Fruit fly (Drosophila melanogaster): Measurements from ENCODE around the gene Sdic3.

Sdic3 gene

DNA sequence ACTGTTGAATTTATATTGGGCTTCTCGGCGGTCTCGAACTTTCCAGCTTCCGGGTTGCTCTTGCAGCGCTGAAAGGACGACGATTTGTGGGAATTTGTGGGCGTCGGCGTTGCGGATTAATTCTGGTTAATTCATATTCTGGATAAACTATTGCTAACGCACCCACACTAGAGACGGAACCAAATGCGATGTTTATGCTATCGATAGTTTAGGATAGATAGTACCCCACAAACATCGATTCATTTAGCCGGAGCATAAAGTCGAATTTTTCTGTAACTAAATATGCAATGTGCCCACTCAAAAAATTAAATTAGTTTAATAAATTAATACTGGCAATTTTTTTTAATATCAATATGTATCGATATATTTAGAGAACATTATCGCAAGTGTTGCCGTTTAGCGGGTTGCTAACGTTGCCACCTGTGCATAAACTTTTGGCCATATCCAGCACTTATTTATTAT, 34.3 kb downstream of the Sdic3 start, which contains the start of gene Rab35 (continued):
- TF ChIP-seq Rfx (GFP tag; IDR thresholded peaks at IDR 0.05) = peak; percentile 41
- TF ChIP-seq gro (GFP tag; optimal IDR thresholded peaks at IDR 0.05) = no peak
- no peak for TF ChIP-seq br (optimal IDR thresholded peaks at IDR 0.05)
- TF ChIP-seq CG16863 (GFP tag; optimal IDR thresholded peaks at IDR 0.05) = no peak
- no peak for TF ChIP-seq CG17802 (tag; optimal IDR thresholded peaks at IDR 0.05)
- no peak for TF ChIP-seq CG7556 (GFP tag; optimal IDR thresholded peaks at IDR 0.05)
- TF ChIP-seq Sin3A (optimal IDR thresholded peaks at IDR 0.05) = peak; percentile 74
- TF ChIP-seq Hey (tag; optimal IDR thresholded peaks at IDR 0.05) = no peak
- no peak for TF ChIP-seq CG12769 (tag; optimal IDR thresholded peaks at IDR 0.05)
- peak; percentile 92 for TF ChIP-seq Sry-δ (GFP tag; optimal IDR thresholded peaks at IDR 0.05)
- 0 out of 3 replicates have a peak, but pooled peaks have one; percentile 30 for TF ChIP-seq zfh1 (GFP tag; IDR thresholded peaks at IDR 0.05)
- TF ChIP-seq CG1603 (tag; optimal IDR thresholded peaks at IDR 0.05) = peak; percentile 82
- TF ChIP-seq gcm2 (GFP tag; optimal IDR thresholded peaks at IDR 0.05) = no peak
- no peak for TF ChIP-seq exex (tag; optimal IDR thresholded peaks at IDR 0.05)
- peak; percentile 91 for TF ChIP-seq amos (GFP tag; IDR thresholded peaks at IDR 0.05; ENCODE audit: partially characterized antibody)
- TF ChIP-seq ssp (GFP tag; IDR thresholded peaks at IDR 0.05) = 0 out of 2 replicates have a peak, but pooled peaks have one; percentile 19
- peak; percentile 24 for TF ChIP-seq NfI (GFP tag; optimal IDR thresholded peaks at IDR 0.05)
- no peak for TF ChIP-seq Six4 (GFP tag; optimal IDR thresholded peaks at IDR 0.05)
- no peak for TF ChIP-seq Atf6 (GFP tag; IDR thresholded peaks at IDR 0.05)
- no peak for TF ChIP-seq cas (GFP tag; IDR thresholded peaks at IDR 0.05)
- no peak for TF ChIP-seq Side (GFP tag; optimal IDR thresholded peaks at IDR 0.05)
- no peak for TF ChIP-seq Vsx1 (GFP tag; optimal IDR thresholded peaks at IDR 0.05)
- TF ChIP-seq CG2116 (GFP tag; optimal IDR thresholded peaks at IDR 0.05) = peak; percentile 89
- no peak for TF ChIP-seq slp2 (GFP tag; optimal IDR thresholded peaks at IDR 0.05)
- no peak for TF ChIP-seq Dad (GFP tag; optimal IDR thresholded peaks at IDR 0.05)
- no peak for TF ChIP-seq en (GFP tag; optimal IDR thresholded peaks at IDR 0.05)
- TF ChIP-seq lov (optimal IDR thresholded peaks at IDR 0.05) = no peak
- TF ChIP-seq lov (GFP tag; IDR thresholded peaks at IDR 0.05) = no peak
- TF ChIP-seq Dp (GFP tag; optimal IDR thresholded peaks at IDR 0.05) = peak; percentile 86
- no peak for TF ChIP-seq Nf-YC (tag; optimal IDR thresholded peaks at IDR 0.05)
- TF ChIP-seq toy (GFP tag; IDR thresholded peaks at IDR 0.05) = no peak
- no peak for TF ChIP-seq CG32772 (GFP tag; IDR thresholded peaks at IDR 0.05)
- TF ChIP-seq CG18764 (GFP tag; optimal IDR thresholded peaks at IDR 0.05) = no peak
- TF ChIP-seq dimm (GFP tag; IDR thresholded peaks at IDR 0.05) = no peak
- TF ChIP-seq CG30403 (GFP tag; optimal IDR thresholded peaks at IDR 0.05) = peak; percentile 47
- TF ChIP-seq Pdp1 (GFP tag; optimal IDR thresholded peaks at IDR 0.05) = no peak
- TF ChIP-seq hb (GFP tag; IDR thresholded peaks at IDR 0.05; ENCODE audit: partially characterized antibody) = peak; percentile 91
- TF ChIP-seq sr (GFP tag; IDR thresholded peaks at IDR 0.05) = no peak
- peak in 1 of 3 experiments; percentile 16 for TF ChIP-seq Stat92E (GFP tag; optimal IDR thresholded peaks at IDR 0.05)
- TF ChIP-seq CG4404 (GFP tag; IDR thresholded peaks at IDR 0.05) = no peak
- peak; percentile 91 for TF ChIP-seq Opbp (GFP tag; IDR thresholded peaks at IDR 0.05; ENCODE audit: partially characterized antibody)
- no peak for TF ChIP-seq lola (GFP tag; optimal IDR thresholded peaks at IDR 0.05)
- no peak for TF ChIP-seq her (GFP tag; optimal IDR thresholded peaks at IDR 0.05)
- TF ChIP-seq corto (GFP tag; optimal IDR thresholded peaks at IDR 0.05) = no peak
- no peak for TF ChIP-seq Meics (GFP tag; optimal IDR thresholded peaks at IDR 0.05)
- no peak for TF ChIP-seq Tbp (GFP tag; optimal IDR thresholded peaks at IDR 0.05)
- no peak for TF ChIP-seq Antp (GFP tag; optimal IDR thresholded peaks at IDR 0.05)
- TF ChIP-seq Aef1 (GFP tag; IDR thresholded peaks at IDR 0.05) = no peak
- TF ChIP-seq CG11696 (GFP tag; IDR thresholded peaks at IDR 0.05) = no peak
- TF ChIP-seq CG8359 (GFP tag; optimal IDR thresholded peaks at IDR 0.05; ENCODE audit: borderline replicate concordance) = no peak
- TF ChIP-seq mld (GFP tag; IDR thresholded peaks at IDR 0.05; ENCODE audit: partially characterized antibody) = peak; percentile 74; the same call in 2 of the 3 replicates
- no peak for TF ChIP-seq org-1 (GFP tag; optimal IDR thresholded peaks at IDR 0.05)
